Worm (Caenorhabditis elegans) whole organism, L3 larva: ENCODE results near the gene T20D4.19.

ENCODE experiments used
- R02D3.7 ChIP-seq: fragments of 150-350 bp; optimal IDR thresholded peaks from 2 replicates; lab custom pipeline; 2014; ENCODE audit warnings: missing biosample characterization, missing genetic modification characterization
- ZK546.5 ChIP-seq: sonication (generic microtip); optimal IDR thresholded peaks from 2 replicates; lab custom pipeline; 2017; ENCODE audit warnings: missing biosample characterization, missing genetic modification characterization
- ama-1 ChIP-seq: fragments of 150-350 bp; optimal IDR thresholded peaks from 2 replicates; lab custom pipeline; 2018
- ceh-28 ChIP-seq: fragments of 150-350 bp; optimal IDR thresholded peaks from 2 replicates; lab custom pipeline; 2014; ENCODE audit warnings: missing biosample characterization, missing genetic modification reagents, missing genetic modification characterization
- daf-12 ChIP-seq: fragments of 150-350 bp; optimal IDR thresholded peaks from 2 replicates; lab custom pipeline; 2014; ENCODE audit warnings: missing biosample characterization, missing genetic modification reagents, missing genetic modification characterization
- egl-27 ChIP-seq: sonication (generic microtip); optimal IDR thresholded peaks from 4 replicates; lab custom pipeline; 2017; ENCODE audit warnings: missing biosample characterization, missing genetic modification reagents, missing genetic modification characterization
- elt-1 ChIP-seq: fragments of 150-350 bp; optimal IDR thresholded peaks from 2 replicates; lab custom pipeline; 2014; ENCODE audit warnings: missing biosample characterization, missing genetic modification characterization
- elt-2 ChIP-seq: sonication (generic microtip); optimal IDR thresholded peaks from 2 replicates; lab custom pipeline; 2016; ENCODE audit warnings: missing genetic modification reagents, mild to moderate bottlenecking, missing genetic modification characterization, missing compliant biosample characterization
- elt-3 ChIP-seq, 3 experiments: fragments of 150-350 bp in 1 of 3; sonication (generic microtip) in 2 of 3; optimal IDR thresholded peaks; 2 replicates in 2 of 3; 4 replicates in 1 of 3; lab custom pipeline; 2014 to 2017; ENCODE audit warnings: missing biosample characterization in 3 of 3, missing genetic modification characterization in 3 of 3
- eor-1 ChIP-seq, 2 experiments: fragments of 150-350 bp; optimal IDR thresholded peaks; 2 replicates each; lab custom pipeline; 2014 to 2018; ENCODE audit warnings: missing biosample characterization in 2 of 2, missing genetic modification characterization in 2 of 2
- fkh-10 ChIP-seq: sonication (generic microtip); optimal IDR thresholded peaks from 2 replicates; lab custom pipeline; 2017; ENCODE audit warnings: missing biosample characterization, missing genetic modification reagents, missing genetic modification characterization
- fkh-2 ChIP-seq: fragments of 150-350 bp; optimal IDR thresholded peaks from 2 replicates; lab custom pipeline; 2014; ENCODE audit warnings: missing biosample characterization, missing genetic modification reagents, missing genetic modification characterization
- hmg-11 ChIP-seq: sonication (generic microtip); optimal IDR thresholded peaks from 2 replicates; lab custom pipeline; 2016; ENCODE audit warnings: missing genetic modification characterization, missing compliant biosample characterization
- jun-1 ChIP-seq: fragments of 150-350 bp; optimal IDR thresholded peaks from 2 replicates; lab custom pipeline; 2014; ENCODE audit warnings: missing biosample characterization, missing genetic modification reagents, missing genetic modification characterization
- lin-39 ChIP-seq: fragments of 150-350 bp; optimal IDR thresholded peaks from 2 replicates; lab custom pipeline; 2018; ENCODE audit warnings: missing biosample characterization, missing genetic modification reagents, missing genetic modification characterization
- lsy-12 ChIP-seq: sonication (generic microtip); optimal IDR thresholded peaks from 2 replicates; lab custom pipeline; 2016; ENCODE audit warnings: mild to moderate bottlenecking, missing genetic modification characterization, missing compliant biosample characterization
- mdl-1 ChIP-seq: fragments of 150-350 bp; optimal IDR thresholded peaks from 2 replicates; lab custom pipeline; 2014; ENCODE audit warnings: missing biosample characterization, missing genetic modification characterization
- mml-1 ChIP-seq: fragments of 150-350 bp; sonication (generic microtip); optimal IDR thresholded peaks from 3 replicates; lab custom pipeline; 2014; ENCODE audit warnings: missing biosample characterization, missing genetic modification characterization
- nfya-1 ChIP-seq: sonication (generic microtip); optimal IDR thresholded peaks from 2 replicates; lab custom pipeline; 2017; ENCODE audit warnings: missing genetic modification characterization, mild to moderate bottlenecking, missing compliant biosample characterization, antibody characterized with exemption, moderate library complexity; ENCODE audit not compliant: insufficient read depth
- nhr-11 ChIP-seq: fragments of 150-350 bp; optimal IDR thresholded peaks from 2 replicates; lab custom pipeline; 2014; ENCODE audit warnings: missing biosample characterization, missing genetic modification characterization
- nhr-12 ChIP-seq: fragments of 150-350 bp; optimal IDR thresholded peaks from 2 replicates; lab custom pipeline; 2014; ENCODE audit warnings: missing biosample characterization, missing genetic modification characterization
- nhr-28 ChIP-seq: fragments of 150-350 bp; optimal IDR thresholded peaks from 2 replicates; lab custom pipeline; 2014; ENCODE audit warnings: missing biosample characterization, missing genetic modification characterization
- nhr-43 ChIP-seq: sonication (generic microtip); optimal IDR thresholded peaks from 2 replicates; lab custom pipeline; 2016; ENCODE audit warnings: mild to moderate bottlenecking, missing genetic modification characterization, missing compliant biosample characterization; ENCODE audit not compliant: poor library complexity, severe bottlenecking
- nhr-76 ChIP-seq: fragments of 150-350 bp; sonication (generic microtip); optimal IDR thresholded peaks from 5 replicates; lab custom pipeline; 2014; ENCODE audit warnings: missing biosample characterization, missing genetic modification characterization
- nhr-77 ChIP-seq: fragments of 150-350 bp; optimal IDR thresholded peaks from 2 replicates; lab custom pipeline; 2014; ENCODE audit warnings: missing biosample characterization, missing genetic modification characterization
- pha-4 ChIP-seq: fragments of 150-350 bp; optimal IDR thresholded peaks from 2 replicates; lab custom pipeline; 2014; ENCODE audit warnings: missing biosample characterization, missing genetic modification reagents, missing genetic modification characterization
- sea-2 ChIP-seq: fragments of 150-350 bp; sonication (generic microtip); optimal IDR thresholded peaks from 4 replicates; lab custom pipeline; 2014; ENCODE audit warnings: missing biosample characterization, missing genetic modification reagents, missing genetic modification characterization
- snpc-4 ChIP-seq: fragments of 150-350 bp; optimal IDR thresholded peaks from 2 replicates; lab custom pipeline; 2014; ENCODE audit warnings: missing biosample characterization, missing genetic modification characterization
- tbx-2 ChIP-seq: sonication (generic microtip); optimal IDR thresholded peaks from 2 replicates; lab custom pipeline; 2016; ENCODE audit warnings: mild to moderate bottlenecking, missing genetic modification characterization, missing compliant biosample characterization
- unc-39 ChIP-seq: sonication (generic microtip); optimal IDR thresholded peaks from 4 replicates; lab custom pipeline; 2017; ENCODE audit warnings: missing biosample characterization, missing genetic modification characterization
- unc-62 ChIP-seq: fragments of 150-350 bp; sonication (generic microtip); optimal IDR thresholded peaks from 4 replicates; lab custom pipeline; 2014; ENCODE audit warnings: missing biosample characterization, missing genetic modification reagents, missing genetic modification characterization
- zag-1 ChIP-seq: fragments of 150-350 bp; optimal IDR thresholded peaks from 2 replicates; lab custom pipeline; 2014; ENCODE audit warnings: missing biosample characterization, missing genetic modification characterization
- ztf-11 ChIP-seq: fragments of 150-350 bp; optimal IDR thresholded peaks from 2 replicates; lab custom pipeline; 2014; ENCODE audit warnings: missing biosample characterization, missing genetic modification characterization
- ztf-4 ChIP-seq: fragments of 150-350 bp; optimal IDR thresholded peaks from 2 replicates; lab custom pipeline; 2014; ENCODE audit warnings: missing biosample characterization, missing genetic modification characterization

The T20D4.19 gene

ce11 chrV:3431535-3431990 lies at the start of gene T20D4.19, which contains the start of gene srj-9:
Gene T20D4.19, minus strand, starts transcription at chrV:3431635.
Gene srj-9, plus strand, starts transcription at chrV:3431940.
- TF ChIP-seq ZK546.5 (tag; lab: Kevin White, UChicago) (no peak), nhr-11 (tag; lab: Kevin White, UChicago) (no peak), ztf-11 (tag; lab: Kevin White, UChicago) (no peak), daf-12 (tag; lab: Kevin White, UChicago) (no peak), ceh-28 (tag; lab: Kevin White, UChicago) (no peak), sea-2 (GFP tag; lab: Kevin White, UChicago) (no peak), snpc-4 (tag; lab: Kevin White, UChicago) (no peak), ztf-4 (no peak), lin-39 (tag; lab: Kevin White, UChicago) (no peak), ama-1 (lab: Kevin White, UChicago) (no peak), nfya-1 (tag; lab: Kevin White, UChicago) (no peak), lsy-12 (no peak)

ce11 chrV:3480346-3480745 lies 48.9 kb upstream of the T20D4.19 start, which contains the start of gene srbc-30:
Gene srbc-30, minus strand, starts transcription at chrV:3480446.
- TF ChIP-seq egl-27 (tag; lab: Kevin White, UChicago) (no peak), nhr-77 (tag; lab: Kevin White, UChicago) (no peak), tbx-2 (tag; lab: Kevin White, UChicago) (no peak), elt-1 (tag; lab: Kevin White, UChicago) (no peak), fkh-10 (GFP tag; lab: Kevin White, UChicago) (no peak), elt-2 (tag; lab: Kevin White, UChicago) (no peak), ztf-11 (tag; lab: Kevin White, UChicago) (no peak), nhr-43 (tag; lab: Kevin White, UChicago) (no peak), unc-62 (GFP tag; lab: Kevin White, UChicago) (no peak), zag-1 (tag; lab: Kevin White, UChicago) (no peak), mml-1 (no peak), pha-4 (tag; lab: Kevin White, UChicago) (no peak), nhr-11 (tag; lab: Kevin White, UChicago) (no peak), snpc-4 (tag; lab: Kevin White, UChicago) (no peak), fkh-2 (tag; lab: Kevin White, UChicago) (no peak), elt-3 (tag; optimal IDR thresholded peaks at IDR 0.05; lab: Kevin White, UChicago) (no peak), nhr-76 (tag; lab: Kevin White, UChicago) (no peak), ZK546.5 (tag; lab: Kevin White, UChicago) (no peak)

- no peak for TF ChIP-seq elt-1 (tag; lab: Kevin White, UChicago)
- no peak for TF ChIP-seq nhr-28 (tag; lab: Kevin White, UChicago)
- TF ChIP-seq egl-27 (tag; lab: Kevin White, UChicago) = no peak
- TF ChIP-seq unc-62 (GFP tag; lab: Kevin White, UChicago) = no peak
- no peak for TF ChIP-seq zag-1 (tag; lab: Kevin White, UChicago)
- TF ChIP-seq unc-39 (tag; lab: Kevin White, UChicago) = no peak
- TF ChIP-seq jun-1 (tag; lab: Kevin White, UChicago) = no peak
- TF ChIP-seq mdl-1 (tag; lab: Kevin White, UChicago) = no peak
- TF ChIP-seq mml-1 = no peak
- TF ChIP-seq eor-1 (tag; optimal IDR thresholded peaks at IDR 0.05; lab: Kevin White, UChicago) = no peak
- no peak for TF ChIP-seq ceh-28 (tag; lab: Kevin White, UChicago)
- TF ChIP-seq lsy-12 = no peak
- TF ChIP-seq R02D3.7 (tag; lab: Kevin White, UChicago) = no peak
- TF ChIP-seq nhr-77 (tag; lab: Kevin White, UChicago) = no peak
Observed at ce11 chrV:3477496-3477895, 46.1 kb upstream of the T20D4.19 start, which contains the start of gene srbc-31. Gene srbc-31, minus strand, starts transcription at chrV:3477596.

ce11 chrV:3476228-3476627 lies 44.8 kb upstream of the T20D4.19 start:
- no peak for TF ChIP-seq nhr-12 (tag; lab: Kevin White, UChicago)
- no peak for TF ChIP-seq ceh-28 (tag; lab: Kevin White, UChicago)
- TF ChIP-seq hmg-11 = no peak
- no peak for TF ChIP-seq ztf-4
- no peak for TF ChIP-seq jun-1 (tag; lab: Kevin White, UChicago)
- no peak for TF ChIP-seq daf-12 (tag; lab: Kevin White, UChicago)
- TF ChIP-seq sea-2 (GFP tag; lab: Kevin White, UChicago) = no peak
